Fruit fly (Drosophila melanogaster) S2 (cell line): Measurements from ENCODE around the gene CG4287.

Experiments
- CG8478 ChIP-seq: fragments of >200 bp; optimal IDR thresholded peaks from 2 replicates; lab custom pipeline; 2018
- CTCF ChIP-seq, 2 experiments: fragments of >200 bp; optimal IDR thresholded peaks; 2 replicates each; lab custom pipeline; 2018

DNA sequence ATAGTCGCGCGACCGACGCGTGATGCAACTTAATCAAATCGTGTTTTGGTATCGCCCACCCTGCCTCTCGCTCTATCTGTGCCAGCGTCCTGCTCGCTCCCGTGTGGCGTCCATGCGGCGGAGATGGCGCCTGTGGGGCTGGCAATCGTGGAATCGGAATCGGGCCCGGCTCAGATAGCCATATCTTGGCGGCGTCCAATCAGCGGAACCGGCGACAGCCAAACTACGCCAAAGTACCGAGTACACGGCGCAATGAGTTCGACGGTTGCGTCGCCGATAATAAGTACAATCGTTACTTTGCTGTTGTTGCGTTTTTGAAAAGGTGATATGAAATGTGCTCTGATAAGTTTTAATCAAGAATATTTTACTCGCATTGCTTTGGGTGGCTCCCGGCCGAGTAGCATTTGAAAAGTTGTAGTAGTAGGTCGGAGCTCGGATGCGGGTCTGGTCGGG, 22.1 kb upstream of the CG4287 start, which contains the start of gene srp:
- TF ChIP-seq CG8478 (lab: Kevin White, UChicago) = no peak
- no peak for TF ChIP-seq CTCF (optimal IDR thresholded peaks at IDR 0.05; lab: Kevin White, UChicago)
